Worm (Caenorhabditis elegans): ENCODE data around the gene cgt-2.
"Not testable (repeated sequence)": the region's sequence is repeated elsewhere in the genome, so short reads cannot be mapped to it uniquely, and the experiment has no call there.

- not testable (repeated sequence) for TF ChIP-seq elt-1, elt-2 (tag; optimal IDR thresholded peaks at IDR 0.05)
Observed at ce11 chrX:17649380-17649779, 45.7 kb upstream of the cgt-2 start, which contains the start of gene tmem-218.

Measured in whole organism, L3 larva.